Fruit fly (Drosophila melanogaster) whole organism, prepupa: ENCODE data around the gene tap.

ENCODE experiments used
- CG10669 ChIP-seq: fragments of 200-800 bp; sonication (Bioruptor generic); optimal IDR thresholded peaks from 3 replicates; lab custom pipeline; 2018; ENCODE audit warnings: missing biosample characterization, mild to moderate bottlenecking, missing genetic modification characterization, moderate library complexity
- CG11294 ChIP-seq: fragments of 200-800 bp; sonication (Bioruptor generic); IDR thresholded peaks from 2 replicates; pipeline ENCODE4 v1.3.6; 2022; ENCODE audit warnings: missing biosample characterization, missing genetic modification characterization
- CG11762 ChIP-seq: fragments of 200-800 bp; sonication (Bioruptor generic); optimal IDR thresholded peaks from 3 replicates; lab custom pipeline; 2016; ENCODE audit warnings: missing biosample characterization, missing genetic modification characterization; ENCODE audit not compliant: insufficient read depth
- CG15336 ChIP-seq: fragments of 200-800 bp; sonication (Bioruptor generic); IDR thresholded peaks from 2 replicates; pipeline ENCODE4 v1.3.6; 2022; ENCODE audit warnings: missing biosample characterization, missing genetic modification characterization
- CG3919 ChIP-seq: fragments of 200-800 bp; sonication (Bioruptor generic); optimal IDR thresholded peaks from 3 replicates; lab custom pipeline; 2016; ENCODE audit warnings: missing biosample characterization, missing genetic modification characterization
- CG4318 ChIP-seq: fragments of 200-800 bp; sonication (Bioruptor generic); optimal IDR thresholded peaks from 3 replicates; lab custom pipeline; 2017; ENCODE audit warnings: missing biosample characterization, mild to moderate bottlenecking, missing genetic modification characterization
- CG6276 ChIP-seq: fragments of 200-800 bp; sonication (Bioruptor generic); optimal IDR thresholded peaks from 2 replicates; lab custom pipeline; 2017; ENCODE audit warnings: missing biosample characterization, mild to moderate bottlenecking, missing genetic modification characterization
- CG6854 ChIP-seq: fragments of 200-800 bp; sonication (Bioruptor generic); optimal IDR thresholded peaks from 2 replicates; lab custom pipeline; 2017; ENCODE audit warnings: missing biosample characterization, mild to moderate bottlenecking, missing genetic modification characterization
- CG8319 ChIP-seq: fragments of 200-800 bp; sonication (Bioruptor generic); optimal IDR thresholded peaks from 3 replicates; lab custom pipeline; 2016; ENCODE audit warnings: missing biosample characterization, missing genetic modification characterization
- Lpt ChIP-seq: fragments of 200-800 bp; sonication (Bioruptor generic); optimal IDR thresholded peaks from 3 replicates; lab custom pipeline; 2016; ENCODE audit warnings: missing biosample characterization, missing genetic modification characterization
- cyc ChIP-seq: fragments of 200-800 bp; sonication (Bioruptor generic); optimal IDR thresholded peaks from 3 replicates; lab custom pipeline; 2016; ENCODE audit warnings: missing biosample characterization, missing genetic modification characterization
- dsx ChIP-seq: fragments of 200-800 bp; optimal IDR thresholded peaks from 3 replicates; lab custom pipeline; 2019; ENCODE audit warnings: missing biosample characterization, mild to moderate bottlenecking, missing genetic modification characterization, moderate library complexity; ENCODE audit not compliant: poor library complexity, severe bottlenecking
- net ChIP-seq: fragments of 200-800 bp; sonication (Bioruptor generic); optimal IDR thresholded peaks from 3 replicates; lab custom pipeline; 2016; ENCODE audit warnings: missing biosample characterization, missing genetic modification characterization
- ss ChIP-seq, 2 experiments: fragments of 200-800 bp; sonication (Bioruptor generic); optimal IDR thresholded peaks; 2 replicates in 1 of 2; 3 replicates in 1 of 2; lab custom pipeline; 2017 to 2018; ENCODE audit warnings: mild to moderate bottlenecking in 2 of 2, missing biosample characterization in 2 of 2, missing genetic modification characterization in 2 of 2, moderate library complexity in 1 of 2

DNA sequence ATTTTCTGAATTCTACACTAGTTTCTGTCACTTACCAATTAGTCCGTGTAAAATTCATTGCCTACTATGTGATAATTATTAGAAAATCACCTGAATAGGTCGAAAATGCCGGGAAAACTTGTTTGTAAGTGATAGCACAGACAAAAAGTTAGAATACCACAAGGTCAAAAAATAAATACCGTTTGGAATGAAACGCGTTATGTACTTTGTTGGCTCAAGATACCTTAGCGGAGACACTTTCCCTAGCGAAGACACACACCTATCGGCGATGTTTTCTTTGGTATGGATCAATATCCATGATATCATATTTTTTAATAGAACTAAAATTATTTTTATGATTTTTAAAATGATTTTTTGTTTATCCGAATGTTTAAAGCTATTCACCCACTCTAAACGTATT lies 20.4 kb upstream of the tap start, which contains the start of gene CG6479:
- no peak for TF ChIP-seq CG3919 (GFP tag; lab: Kevin White, UChicago)
- no peak for TF ChIP-seq CG6276 (GFP tag; lab: Kevin White, UChicago)
- TF ChIP-seq CG11762 (GFP tag; lab: Kevin White, UChicago): no peak
- TF ChIP-seq CG11294 (GFP tag; lab: Robert Waterston, UW): no peak
- no peak for TF ChIP-seq dsx (GFP tag; lab: Kevin White, UChicago)
- no peak for TF ChIP-seq CG4318
- no peak for TF ChIP-seq cyc (GFP tag; lab: Kevin White, UChicago)
- no peak for TF ChIP-seq Lpt (GFP tag; lab: Kevin White, UChicago)
- TF ChIP-seq CG15336: no peak
- TF ChIP-seq CG10669 (GFP tag; lab: Kevin White, UChicago): no peak
- no peak for TF ChIP-seq CG8319 (GFP tag; lab: Kevin White, UChicago)
- TF ChIP-seq net (GFP tag; lab: Kevin White, UChicago): no peak
- TF ChIP-seq CG6854 (GFP tag; lab: Kevin White, UChicago): no peak
- no peak for TF ChIP-seq ss (GFP tag; optimal IDR thresholded peaks at IDR 0.05; lab: Kevin White, UChicago)
